Worm (Caenorhabditis elegans) whole organism, L1 larva: ENCODE measurements around the gene F09B12.7.

Experiments used
- aly-2 ChIP-seq: fragments of 150-350 bp; optimal IDR thresholded peaks from 2 replicates; lab custom pipeline; 2014; ENCODE audit warnings: missing biosample characterization, missing genetic modification characterization
- ama-1 ChIP-seq: fragments of 150-350 bp; optimal IDR thresholded peaks from 2 replicates; lab custom pipeline; 2014
- elt-3 ChIP-seq, 6 experiments: fragments of 150-350 bp in 1 of 6; sonication (generic microtip); optimal IDR thresholded peaks; 2 replicates each; lab custom pipeline; 2017 to 2018; ENCODE audit warnings: missing biosample characterization in 6 of 6, missing genetic modification characterization in 6 of 6, inconsistent platforms in 1 of 6
- lin-35 ChIP-seq, 2 experiments: fragments of 150-350 bp; optimal IDR thresholded peaks; 2 replicates each; lab custom pipeline; 2014; ENCODE audit warnings: missing biosample characterization in 2 of 2, missing genetic modification characterization in 2 of 2, missing genetic modification reagents in 2 of 2
- lin-39 ChIP-seq: fragments of 150-350 bp; optimal IDR thresholded peaks from 2 replicates; lab custom pipeline; 2014; ENCODE audit warnings: missing biosample characterization, missing genetic modification reagents, missing genetic modification characterization
- nhr-76 ChIP-seq: sonication (generic microtip); optimal IDR thresholded peaks from 2 replicates; lab custom pipeline; 2017; ENCODE audit warnings: missing biosample characterization, missing genetic modification characterization
- snpc-4 ChIP-seq: fragments of 150-350 bp; optimal IDR thresholded peaks from 2 replicates; lab custom pipeline; 2014; ENCODE audit warnings: missing biosample characterization, missing genetic modification characterization
- zag-1 ChIP-seq: fragments of 150-350 bp; optimal IDR thresholded peaks from 2 replicates; lab custom pipeline; 2014; ENCODE audit warnings: missing biosample characterization, missing genetic modification characterization

DNA sequence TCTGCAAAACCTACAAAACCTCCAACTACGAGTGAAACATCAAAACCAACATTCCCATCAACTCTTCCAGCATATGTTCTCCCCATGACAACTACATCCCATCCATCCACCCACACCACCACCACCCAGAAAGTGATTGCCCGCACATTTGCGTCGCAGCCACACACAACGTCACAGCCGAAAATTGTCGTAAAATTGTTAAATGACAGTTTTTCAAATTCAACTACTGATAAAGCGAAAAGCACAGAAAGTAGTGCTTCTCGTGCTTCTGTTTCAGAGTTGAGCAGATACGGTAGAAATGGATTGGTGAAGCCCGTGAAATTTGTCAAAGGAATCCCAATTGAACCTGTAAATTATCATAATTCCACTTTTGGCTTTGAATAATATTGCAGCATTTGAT is 7.1 kb downstream of the F09B12.7 start:
- no peak for TF ChIP-seq nhr-76 (tag; lab: Kevin White, UChicago)
- TF ChIP-seq aly-2, result no peak
- TF ChIP-seq ama-1, result no peak
- no peak for TF ChIP-seq lin-39
- TF ChIP-seq zag-1 (tag; lab: Kevin White, UChicago), result no peak
- TF ChIP-seq lin-35 (GFP tag; optimal IDR thresholded peaks at IDR 0.05; lab: Kevin White, UChicago), result no peak
- TF ChIP-seq snpc-4 (tag; lab: Kevin White, UChicago), result no peak
- no peak for TF ChIP-seq elt-3 (tag; optimal IDR thresholded peaks at IDR 0.05; lab: Kevin White, UChicago)
